Fruit fly (Drosophila melanogaster): ENCODE data around the gene Rab9Fb.

Gene Rab9Fb

dm6 chrX:10927110-10927509 is 25.2 kb downstream of the Rab9Fb start, which contains the start of gene CG2145 (continued):
- TF ChIP-seq CG3032 (tag; optimal IDR thresholded peaks at IDR 0.05): peak; percentile 9
- peak; percentile 48 for TF ChIP-seq pdm3 (GFP tag; optimal IDR thresholded peaks at IDR 0.05)
- TF ChIP-seq net (GFP tag; optimal IDR thresholded peaks at IDR 0.05): peak; percentile 38
- peak; percentile 13 for TF ChIP-seq Hr39 (GFP tag; optimal IDR thresholded peaks at IDR 0.05)
- TF ChIP-seq CG10669 (GFP tag; optimal IDR thresholded peaks at IDR 0.05): peak; percentile 23
- no peak for TF ChIP-seq acj6 (GFP tag; optimal IDR thresholded peaks at IDR 0.05)
- TF ChIP-seq CG6792 (GFP tag; optimal IDR thresholded peaks at IDR 0.05): peak; percentile 38
- TF ChIP-seq Eip93F (GFP tag; optimal IDR thresholded peaks at IDR 0.05): peak; percentile 85
- TF ChIP-seq fkh (GFP tag; optimal IDR thresholded peaks at IDR 0.05): no peak
- no peak for TF ChIP-seq CG11902 (GFP tag; optimal IDR thresholded peaks at IDR 0.05)
- TF ChIP-seq Eip78C (GFP tag): peak; percentile 71
- TF ChIP-seq CG16779 (tag; optimal IDR thresholded peaks at IDR 0.05): peak; percentile 35
- TF ChIP-seq CG6163 (GFP tag; IDR thresholded peaks at IDR 0.05): peak; percentile 88
- peak; percentile 25 for TF ChIP-seq Ets96B (tag; optimal IDR thresholded peaks at IDR 0.05)
- TF ChIP-seq CG1621 (tag; optimal IDR thresholded peaks at IDR 0.05): peak; percentile 12
- TF ChIP-seq dsx (GFP tag; optimal IDR thresholded peaks at IDR 0.05; ENCODE audit: poor library complexity, severe bottlenecking): peak; percentile 39
- TF ChIP-seq Sox14 (GFP tag; optimal IDR thresholded peaks at IDR 0.05): no peak
- peak; percentile 41; the same call in 1 of the 2 replicates for TF ChIP-seq CG15336 (GFP tag; IDR thresholded peaks at IDR 0.05)
- TF ChIP-seq achi (GFP tag; optimal IDR thresholded peaks at IDR 0.05): no peak
- TF ChIP-seq Ets21C (GFP tag; optimal IDR thresholded peaks at IDR 0.05): peak; percentile 17
- TF ChIP-seq Lpt (GFP tag; optimal IDR thresholded peaks at IDR 0.05): no peak
- peak; percentile 56 for TF ChIP-seq topi (GFP tag; optimal IDR thresholded peaks at IDR 0.05)
- TF ChIP-seq CG9139 (GFP tag; optimal IDR thresholded peaks at IDR 0.05): no peak
- peak; percentile 78 for TF ChIP-seq Sox102F (GFP tag; optimal IDR thresholded peaks at IDR 0.05)
- peak; percentile 56 for TF ChIP-seq vri (GFP tag; optimal IDR thresholded peaks at IDR 0.05)
- TF ChIP-seq Eip75B (GFP tag; optimal IDR thresholded peaks at IDR 0.05): peak; percentile 26
- TF ChIP-seq CG8119 (GFP tag; IDR thresholded peaks at IDR 0.05): peak; percentile 31; the same call in 1 of the 3 replicates
- TF ChIP-seq CG8319 (GFP tag; optimal IDR thresholded peaks at IDR 0.05): no peak
- no peak for TF ChIP-seq Sox15 (GFP tag; optimal IDR thresholded peaks at IDR 0.05)
- TF ChIP-seq CG6276 (GFP tag; optimal IDR thresholded peaks at IDR 0.05): peak; percentile 10
- TF ChIP-seq CG11294 (GFP tag; IDR thresholded peaks at IDR 0.05): no peak; the same call in 1 of the 2 replicates
- peak; percentile 2 for TF ChIP-seq CG31627 (GFP tag; optimal IDR thresholded peaks at IDR 0.05)
- no peak for TF ChIP-seq spab (GFP tag; optimal IDR thresholded peaks at IDR 0.05)

dm6 chrX:10926245-10926644 is 26.0 kb downstream of the Rab9Fb start:
- TF ChIP-seq vri (GFP tag; optimal IDR thresholded peaks at IDR 0.05) (peak; percentile 14), Met (GFP tag; optimal IDR thresholded peaks at IDR 0.05) (no peak), spab (GFP tag; optimal IDR thresholded peaks at IDR 0.05) (no peak), svp (GFP tag) (peak; percentile 77), dsx (GFP tag; optimal IDR thresholded peaks at IDR 0.05; ENCODE audit: poor library complexity, severe bottlenecking) (no peak)

- TF ChIP-seq svp (GFP tag): peak; percentile 97
- no peak for TF ChIP-seq CG8632 (GFP tag; optimal IDR thresholded peaks at IDR 0.05)
These were observed 28.5 kb downstream of the Rab9Fb start, which contains the start of gene v for dm6 chrX:10923711-10924281. Gene v (plus strand): TSS chrX:10923972.

- TF ChIP-seq pdm3 (GFP tag; optimal IDR thresholded peaks at IDR 0.05): no peak
These were observed 30.1 kb downstream of the Rab9Fb start for dm6 chrX:10922178-10922577.
